Worm (Caenorhabditis elegans) whole organism, L4 larva: ENCODE data around the gene sdz-15.

Source experiments
- jun-1 ChIP-seq: fragments of 150-350 bp; optimal IDR thresholded peaks from 2 replicates; lab custom pipeline; 2014; ENCODE audit warnings: missing biosample characterization, missing genetic modification reagents, missing genetic modification characterization
- zip-11 ChIP-seq: fragments of 200-800 bp; sonication (Bioruptor generic); IDR thresholded peaks from 2 replicates; pipeline ENCODE4 v1.3.6; 2022; ENCODE audit warnings: missing genetic modification characterization, missing compliant biosample characterization

- TF ChIP-seq zip-11 (GFP tag; lab: Robert Waterston, UW) (no peak), jun-1 (tag; lab: Kevin White, UChicago) (no peak)
Observed at ce11 chrIII:6482918-6483317, 15.4 kb upstream of the sdz-15 start, which contains the start of gene chtb-2.
